Fruit fly (Drosophila melanogaster): ENCODE results near the gene DZIP1.
A peak's percentile ranks its signal among the peaks of the same experiment; 100 is the strongest.

- TF ChIP-seq CG11617 (GFP tag; optimal IDR thresholded peaks at IDR 0.05) (peak; percentile 85), toe (GFP tag; optimal IDR thresholded peaks at IDR 0.05) (peak; percentile 86), CG12768 (GFP tag; optimal IDR thresholded peaks at IDR 0.05) (peak; percentile 86), kay (GFP tag; ENCODE audit: borderline replicate concordance) (peak; percentile 94), Hr96 (GFP tag; optimal IDR thresholded peaks at IDR 0.05) (peak; percentile 89), ovo (GFP tag; optimal IDR thresholded peaks at IDR 0.05) (peak; percentile 70), Clk (GFP tag; optimal IDR thresholded peaks at IDR 0.05) (peak; percentile 63), CG5204 (GFP tag; optimal IDR thresholded peaks at IDR 0.05) (peak; percentile 94), tj (GFP tag; optimal IDR thresholded peaks at IDR 0.05) (peak; percentile 44)
These were observed 28.1 kb downstream of the DZIP1 start for dm6 chr3R:24543033-24543675.

Data from whole organism, adult.